Fruit fly (Drosophila melanogaster) whole organism, pupa: ENCODE results near the gene CG9784.

Experiments used
- CG10348 ChIP-seq: fragments of 200-800 bp; sonication (Bioruptor generic); IDR thresholded peaks from 2 replicates; pipeline ENCODE4 v1.3.6; 2022; ENCODE audit warnings: missing biosample characterization, missing genetic modification characterization
- CG12605 ChIP-seq: fragments of 200-800 bp; sonication (Bioruptor generic); IDR thresholded peaks from 2 replicates; pipeline ENCODE4 v1.3.6; 2022; ENCODE audit warnings: missing biosample characterization, missing genetic modification characterization
- CG13204 ChIP-seq: fragments of 200-800 bp; sonication (Bioruptor generic); optimal IDR thresholded peaks from 2 replicates; lab custom pipeline; 2018; ENCODE audit warnings: missing biosample characterization, mild to moderate bottlenecking, missing genetic modification characterization, moderate library complexity
- CG14655 ChIP-seq: fragments of 200-800 bp; sonication (Bioruptor generic); optimal IDR thresholded peaks from 3 replicates; lab custom pipeline; 2017; ENCODE audit warnings: mild to moderate bottlenecking, missing biosample characterization, missing genetic modification reagents, missing genetic modification characterization
- CG15710 ChIP-seq: fragments of 200-800 bp; sonication (Bioruptor generic); optimal IDR thresholded peaks from 2 replicates; lab custom pipeline; 2018; ENCODE audit warnings: missing biosample characterization, mild to moderate bottlenecking, missing genetic modification characterization, moderate library complexity
- CG17806 ChIP-seq: fragments of 200-800 bp; sonication (Bioruptor generic); optimal IDR thresholded peaks from 2 replicates; lab custom pipeline; 2018; ENCODE audit warnings: missing biosample characterization, mild to moderate bottlenecking, missing genetic modification characterization, moderate library complexity
- CG32121 ChIP-seq: fragments of 200-800 bp; sonication (Bioruptor generic); IDR thresholded peaks from 2 replicates; pipeline ENCODE4 v1.3.6; 2022; ENCODE audit warnings: missing biosample characterization, missing genetic modification characterization
- CG34367 ChIP-seq: fragments of 200-800 bp; sonication (Bioruptor generic); optimal IDR thresholded peaks from 2 replicates; lab custom pipeline; 2018; ENCODE audit warnings: missing biosample characterization, mild to moderate bottlenecking, missing genetic modification characterization
- CG4496 ChIP-seq: fragments of 200-800 bp; sonication (Bioruptor generic); IDR thresholded peaks from 3 replicates; pipeline ENCODE4 v1.3.6; 2022; ENCODE audit warnings: missing biosample characterization, missing genetic modification characterization
- CG8159 ChIP-seq: fragments of 200-800 bp; sonication (Bioruptor generic); optimal IDR thresholded peaks from 3 replicates; lab custom pipeline; 2018; ENCODE audit warnings: missing biosample characterization, mild to moderate bottlenecking, missing genetic modification characterization, moderate library complexity
- CG8301 ChIP-seq: fragments of 200-800 bp; sonication (Bioruptor generic); optimal IDR thresholded peaks from 2 replicates; lab custom pipeline; 2018; ENCODE audit warnings: missing biosample characterization, mild to moderate bottlenecking, missing genetic modification characterization
- CG9948 ChIP-seq: fragments of 200-800 bp; sonication (Bioruptor generic); optimal IDR thresholded peaks from 2 replicates; lab custom pipeline; 2018; ENCODE audit warnings: missing biosample characterization, mild to moderate bottlenecking, missing genetic modification characterization, moderate library complexity
- D1 ChIP-seq: fragments of 200-800 bp; sonication (Bioruptor generic); optimal IDR thresholded peaks from 2 replicates; lab custom pipeline; 2018; ENCODE audit warnings: missing biosample characterization, mild to moderate bottlenecking, missing genetic modification characterization, moderate library complexity
- EcR ChIP-seq: fragments of 200-800 bp; sonication (Bioruptor generic); optimal IDR thresholded peaks from 3 replicates; lab custom pipeline; 2019; ENCODE audit warnings: missing biosample characterization, missing genetic modification characterization, mild to moderate bottlenecking, moderate library complexity, missing genetic modification reagents
- Ets98B ChIP-seq: fragments of 200-800 bp; sonication (Bioruptor generic); IDR thresholded peaks from 2 replicates; pipeline ENCODE4 v1.3.6; 2022; ENCODE audit warnings: missing biosample characterization, missing genetic modification characterization
- Pif1A ChIP-seq: fragments of 200-800 bp; sonication (Bioruptor generic); optimal IDR thresholded peaks from 3 replicates; lab custom pipeline; 2016; ENCODE audit warnings: missing biosample characterization, missing genetic modification characterization
- Pif1B ChIP-seq: fragments of 200-800 bp; sonication (Bioruptor generic); optimal IDR thresholded peaks from 3 replicates; lab custom pipeline; 2016; ENCODE audit warnings: missing biosample characterization, missing genetic modification characterization
- Snoo ChIP-seq: fragments of 200-800 bp; sonication (Bioruptor generic); optimal IDR thresholded peaks from 3 replicates; lab custom pipeline; 2017; ENCODE audit warnings: missing biosample characterization, mild to moderate bottlenecking, missing genetic modification characterization, inconsistent platforms
- fd96Ca ChIP-seq: fragments of 200-800 bp; sonication (Bioruptor generic); IDR thresholded peaks from 3 replicates; pipeline ENCODE4 v1.3.6; 2022; ENCODE audit warnings: missing biosample characterization, missing genetic modification characterization
- gl ChIP-seq: fragments of 200-800 bp; sonication (Bioruptor generic); optimal IDR thresholded peaks from 2 replicates; lab custom pipeline; 2018; ENCODE audit warnings: missing biosample characterization, mild to moderate bottlenecking, missing genetic modification characterization
- rn ChIP-seq: fragments of 200-800 bp; sonication (Bioruptor generic); IDR thresholded peaks from 2 replicates; pipeline ENCODE4 v1.3.6; 2022; ENCODE audit warnings: missing biosample characterization, missing genetic modification characterization

CG9784 gene

dm6 chrX:16637106-16637590 is 38.1 kb upstream of the CG9784 start, which contains the start of gene Rok:
TSS of gene Rok (minus strand) at chrX:16637414.
- TF ChIP-seq CG17806 (tag; lab: Kevin White, UChicago) (no peak), CG13204 (GFP tag; lab: Kevin White, UChicago) (peak; percentile 41), EcR (GFP tag; lab: Kevin White, UChicago) (peak; percentile 22)

dm6 chrX:16633181-16633957 is 34.4 kb upstream of the CG9784 start:
- TF ChIP-seq CG12605 (GFP tag; lab: Robert Waterston, UW) (peak; percentile 34; the same call in 1 of the 2 replicates), CG13204 (GFP tag; lab: Kevin White, UChicago) (peak; percentile 41), EcR (GFP tag; lab: Kevin White, UChicago) (peak; percentile 32), fd96Ca (GFP tag; lab: Robert Waterston, UW) (peak; percentile 66; the same call in 2 of the 3 replicates), CG8301 (tag; lab: Kevin White, UChicago) (peak; percentile 10), CG4496 (peak; percentile 65; the same call in 2 of the 3 replicates), Pif1A (GFP tag; lab: Kevin White, UChicago) (no peak), D1 (no peak), CG14655 (GFP tag; lab: Kevin White, UChicago) (peak; percentile 71), CG32121 (GFP tag; lab: Robert Waterston, UW) (peak; percentile 65), CG8159 (peak; percentile 21), Pif1B (GFP tag; lab: Kevin White, UChicago) (no peak), rn (GFP tag; lab: Robert Waterston, UW) (peak; percentile 2; the same call in 1 of the 2 replicates), Ets98B (GFP tag; lab: Robert Waterston, UW) (peak; percentile 30; the same call in 1 of the 2 replicates), CG15710 (tag; lab: Kevin White, UChicago) (peak; percentile 8), CG10348 (GFP tag; lab: Robert Waterston, UW) (no peak), CG17806 (tag; lab: Kevin White, UChicago) (no peak), Snoo (tag; lab: Kevin White, UChicago) (no peak), CG34367 (no peak), gl (tag; lab: Kevin White, UChicago) (peak; percentile 63), CG9948 (no peak)

- TF ChIP-seq Ets98B (GFP tag; lab: Robert Waterston, UW) = no peak
- no peak for TF ChIP-seq CG34367
- no peak for TF ChIP-seq EcR (GFP tag; lab: Kevin White, UChicago)
- TF ChIP-seq CG9948 = no peak
- TF ChIP-seq CG17806 (tag; lab: Kevin White, UChicago) = no peak
- no peak for TF ChIP-seq CG12605 (GFP tag; lab: Robert Waterston, UW)
- no peak for TF ChIP-seq CG32121 (GFP tag; lab: Robert Waterston, UW)
- TF ChIP-seq CG8301 (tag; lab: Kevin White, UChicago) = no peak
- no peak for TF ChIP-seq D1
- TF ChIP-seq rn (GFP tag; lab: Robert Waterston, UW) = no peak
- no peak for TF ChIP-seq CG4496
- TF ChIP-seq CG14655 (GFP tag; lab: Kevin White, UChicago) = no peak
- no peak for TF ChIP-seq CG8159
- no peak for TF ChIP-seq gl (tag; lab: Kevin White, UChicago)
- TF ChIP-seq CG10348 (GFP tag; lab: Robert Waterston, UW) = no peak
- TF ChIP-seq Pif1B (GFP tag; lab: Kevin White, UChicago) = no peak
- TF ChIP-seq CG13204 (GFP tag; lab: Kevin White, UChicago) = no peak
- no peak for TF ChIP-seq Pif1A (GFP tag; lab: Kevin White, UChicago)
- TF ChIP-seq Snoo (tag; lab: Kevin White, UChicago) = no peak
- TF ChIP-seq, all 21 proteins: peak for 0
Observed at dm6 chrX:16632135-16632534, 33.1 kb upstream of the CG9784 start, which contains the start of gene CG9777. TSS of gene CG9777 (minus strand) at chrX:16632235.

- TF ChIP-seq CG4496 = no peak
- no peak for TF ChIP-seq CG12605 (GFP tag; lab: Robert Waterston, UW)
- TF ChIP-seq CG8301 (tag; lab: Kevin White, UChicago) = no peak
- TF ChIP-seq CG34367 = no peak
- TF ChIP-seq fd96Ca (GFP tag; lab: Robert Waterston, UW) = no peak
- TF ChIP-seq CG14655 (GFP tag; lab: Kevin White, UChicago) = no peak
- TF ChIP-seq CG32121 (GFP tag; lab: Robert Waterston, UW) = no peak
- no peak for TF ChIP-seq Pif1B (GFP tag; lab: Kevin White, UChicago)
- no peak for TF ChIP-seq Snoo (tag; lab: Kevin White, UChicago)
- no peak for TF ChIP-seq CG10348 (GFP tag; lab: Robert Waterston, UW)
- no peak for TF ChIP-seq EcR (GFP tag; lab: Kevin White, UChicago)
- no peak for TF ChIP-seq rn (GFP tag; lab: Robert Waterston, UW)
- TF ChIP-seq CG15710 (tag; lab: Kevin White, UChicago) = no peak
- TF ChIP-seq CG13204 (GFP tag; lab: Kevin White, UChicago) = no peak
- TF ChIP-seq CG17806 (tag; lab: Kevin White, UChicago) = no peak
- TF ChIP-seq CG9948 = no peak
Observed at dm6 chrX:16624519-16624918, 25.5 kb upstream of the CG9784 start.

dm6 chrX:16623524-16623923 is 24.5 kb upstream of the CG9784 start:
- no peak for TF ChIP-seq CG9948
- no peak for TF ChIP-seq Pif1A (GFP tag; lab: Kevin White, UChicago)
- TF ChIP-seq EcR (GFP tag; lab: Kevin White, UChicago) = no peak
- no peak for TF ChIP-seq gl (tag; lab: Kevin White, UChicago)
- no peak for TF ChIP-seq CG14655 (GFP tag; lab: Kevin White, UChicago)
- TF ChIP-seq Ets98B (GFP tag; lab: Robert Waterston, UW) = no peak
- no peak for TF ChIP-seq CG8301 (tag; lab: Kevin White, UChicago)
- no peak for TF ChIP-seq CG8159
- no peak for TF ChIP-seq Snoo (tag; lab: Kevin White, UChicago)
- no peak for TF ChIP-seq fd96Ca (GFP tag; lab: Robert Waterston, UW)
- TF ChIP-seq CG4496 = no peak
- no peak for TF ChIP-seq CG17806 (tag; lab: Kevin White, UChicago)
- no peak for TF ChIP-seq CG13204 (GFP tag; lab: Kevin White, UChicago)
- TF ChIP-seq Pif1B (GFP tag; lab: Kevin White, UChicago) = no peak
- no peak for TF ChIP-seq CG34367
- no peak for TF ChIP-seq CG15710 (tag; lab: Kevin White, UChicago)
- TF ChIP-seq CG10348 (GFP tag; lab: Robert Waterston, UW) = no peak
